Fruit fly (Drosophila melanogaster) whole organism, pupa: ENCODE data around the gene pygo.

Experiments
- CG12605 ChIP-seq: fragments of 200-800 bp; sonication (Bioruptor generic); IDR thresholded peaks from 2 replicates; pipeline ENCODE4 v1.3.6; 2022; ENCODE audit warnings: missing biosample characterization, missing genetic modification characterization
- CG14655 ChIP-seq: fragments of 200-800 bp; sonication (Bioruptor generic); optimal IDR thresholded peaks from 3 replicates; lab custom pipeline; 2017; ENCODE audit warnings: mild to moderate bottlenecking, missing biosample characterization, missing genetic modification reagents, missing genetic modification characterization
- CG15710 ChIP-seq: fragments of 200-800 bp; sonication (Bioruptor generic); optimal IDR thresholded peaks from 2 replicates; lab custom pipeline; 2018; ENCODE audit warnings: missing biosample characterization, mild to moderate bottlenecking, missing genetic modification characterization, moderate library complexity
- CG17806 ChIP-seq: fragments of 200-800 bp; sonication (Bioruptor generic); optimal IDR thresholded peaks from 2 replicates; lab custom pipeline; 2018; ENCODE audit warnings: missing biosample characterization, mild to moderate bottlenecking, missing genetic modification characterization, moderate library complexity
- CG34367 ChIP-seq: fragments of 200-800 bp; sonication (Bioruptor generic); optimal IDR thresholded peaks from 2 replicates; lab custom pipeline; 2018; ENCODE audit warnings: missing biosample characterization, mild to moderate bottlenecking, missing genetic modification characterization
- CG4496 ChIP-seq: fragments of 200-800 bp; sonication (Bioruptor generic); IDR thresholded peaks from 3 replicates; pipeline ENCODE4 v1.3.6; 2022; ENCODE audit warnings: missing biosample characterization, missing genetic modification characterization
- CG8159 ChIP-seq: fragments of 200-800 bp; sonication (Bioruptor generic); optimal IDR thresholded peaks from 3 replicates; lab custom pipeline; 2018; ENCODE audit warnings: missing biosample characterization, mild to moderate bottlenecking, missing genetic modification characterization, moderate library complexity
- EcR ChIP-seq: fragments of 200-800 bp; sonication (Bioruptor generic); optimal IDR thresholded peaks from 3 replicates; lab custom pipeline; 2019; ENCODE audit warnings: missing biosample characterization, missing genetic modification characterization, mild to moderate bottlenecking, moderate library complexity, missing genetic modification reagents
- Ets98B ChIP-seq: fragments of 200-800 bp; sonication (Bioruptor generic); IDR thresholded peaks from 2 replicates; pipeline ENCODE4 v1.3.6; 2022; ENCODE audit warnings: missing biosample characterization, missing genetic modification characterization
- Pif1B ChIP-seq: fragments of 200-800 bp; sonication (Bioruptor generic); optimal IDR thresholded peaks from 3 replicates; lab custom pipeline; 2016; ENCODE audit warnings: missing biosample characterization, missing genetic modification characterization
- Snoo ChIP-seq: fragments of 200-800 bp; sonication (Bioruptor generic); optimal IDR thresholded peaks from 3 replicates; lab custom pipeline; 2017; ENCODE audit warnings: missing biosample characterization, mild to moderate bottlenecking, missing genetic modification characterization, inconsistent platforms
- fd96Ca ChIP-seq: fragments of 200-800 bp; sonication (Bioruptor generic); IDR thresholded peaks from 3 replicates; pipeline ENCODE4 v1.3.6; 2022; ENCODE audit warnings: missing biosample characterization, missing genetic modification characterization
- rn ChIP-seq: fragments of 200-800 bp; sonication (Bioruptor generic); IDR thresholded peaks from 2 replicates; pipeline ENCODE4 v1.3.6; 2022; ENCODE audit warnings: missing biosample characterization, missing genetic modification characterization

DNA sequence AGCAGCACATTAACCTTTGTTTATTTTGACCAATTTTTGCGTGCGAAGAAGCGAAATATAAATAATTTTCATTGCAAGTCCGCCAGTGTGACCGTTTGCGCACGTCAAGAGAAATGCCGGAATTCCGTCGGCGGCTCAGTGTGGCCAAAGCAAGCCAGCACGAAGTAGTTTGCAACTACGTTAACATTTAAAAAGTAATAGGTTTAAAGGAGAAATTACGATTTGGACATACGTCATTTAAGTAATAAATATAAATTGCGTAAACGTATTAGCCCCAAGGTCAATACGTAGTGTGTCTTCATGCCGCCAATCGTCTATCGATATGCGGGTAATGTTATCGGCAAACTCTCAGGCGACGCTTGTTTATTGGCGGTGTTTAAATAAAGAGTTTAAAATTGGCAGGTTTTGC is at the start of gene pygo, which contains the start of gene rod:
- TF ChIP-seq CG12605 (GFP tag; lab: Robert Waterston, UW) (no peak), CG8159 (tag; lab: Kevin White, UChicago) (peak; percentile 26), Snoo (no peak), Ets98B (GFP tag; lab: Robert Waterston, UW) (no peak), CG17806 (tag; lab: Kevin White, UChicago) (no peak), CG14655 (GFP tag; lab: Kevin White, UChicago) (no peak), CG34367 (tag; lab: Kevin White, UChicago) (no peak), rn (GFP tag; lab: Robert Waterston, UW) (no peak), EcR (GFP tag; lab: Kevin White, UChicago) (no peak), CG15710 (tag; lab: Kevin White, UChicago) (no peak), fd96Ca (GFP tag; lab: Robert Waterston, UW) (no peak), Pif1B (GFP tag; lab: Kevin White, UChicago) (no peak), CG4496 (GFP tag; lab: Robert Waterston, UW) (no peak)
